Worm (Caenorhabditis elegans) whole organism, young adult: Measurements from ENCODE around the gene sorf-1.

ENCODE experiments used
- B0019.2 ChIP-seq: fragments of 200-800 bp; sonication (Bioruptor generic); conservative IDR thresholded peaks from 2 replicates; pipeline ENCODE4 v1.3.6; 2022; ENCODE audit warnings: missing genetic modification reagents, missing genetic modification characterization, missing compliant biosample characterization
- F22D6.2 ChIP-seq: sonication (generic microtip); optimal IDR thresholded peaks from 2 replicates; lab custom pipeline; 2016; ENCODE audit warnings: mild to moderate bottlenecking, missing genetic modification characterization, missing compliant biosample characterization
- F39B2.1 ChIP-seq: fragments of 200-800 bp; sonication (Bioruptor generic); IDR thresholded peaks from 2 replicates; pipeline ENCODE4 v1.3.6; 2022; ENCODE audit warnings: missing genetic modification reagents, missing genetic modification characterization, missing compliant biosample characterization
- F55B11.4 ChIP-seq: sonication (generic microtip); optimal IDR thresholded peaks from 2 replicates; lab custom pipeline; 2016; ENCODE audit warnings: missing compliant biosample characterization, missing genetic modification characterization, borderline replicate concordance; ENCODE audit not compliant: insufficient read depth
- K11D2.4 ChIP-seq: fragments of 200-800 bp; sonication (Bioruptor generic); IDR thresholded peaks from 2 replicates; pipeline ENCODE4 v1.3.6; 2022; ENCODE audit warnings: missing genetic modification reagents, missing genetic modification characterization, missing compliant biosample characterization
- K12H6.12 ChIP-seq: fragments of 200-800 bp; sonication (Bioruptor generic); optimal IDR thresholded peaks from 2 replicates; lab custom pipeline; 2018; ENCODE audit warnings: mild to moderate bottlenecking, missing genetic modification characterization, missing compliant biosample characterization
- T07F8.4 ChIP-seq: sonication (generic microtip); optimal IDR thresholded peaks from 2 replicates; lab custom pipeline; 2016; ENCODE audit warnings: mild to moderate bottlenecking, missing genetic modification characterization, moderate library complexity, missing compliant biosample characterization
- ama-1 ChIP-seq, 3 experiments: fragments of 150-350 bp in 1 of 3; sonication (generic microtip) in 2 of 3; optimal IDR thresholded peaks; 2 replicates each; lab custom pipeline; 2014 to 2018; ENCODE audit warnings: missing biosample characterization in 2 of 3, missing genetic modification characterization in 2 of 3, missing genetic modification reagents in 2 of 3
- aptf-3 ChIP-seq: fragments of 200-800 bp; sonication (Bioruptor generic); IDR thresholded peaks from 2 replicates; pipeline ENCODE4 v1.3.6; 2022; ENCODE audit warnings: missing genetic modification characterization, missing compliant biosample characterization
- atf-7 ChIP-seq: sonication (generic microtip); optimal IDR thresholded peaks from 2 replicates; lab custom pipeline; 2017; ENCODE audit warnings: mild to moderate bottlenecking, missing genetic modification characterization, missing compliant biosample characterization
- attf-3 ChIP-seq: fragments of 200-800 bp; sonication (Bioruptor generic); conservative IDR thresholded peaks from 2 replicates; pipeline ENCODE4 v1.3.6; 2022; ENCODE audit warnings: missing genetic modification reagents, missing genetic modification characterization, missing compliant biosample characterization
- attf-5 ChIP-seq: fragments of 200-800 bp; sonication (Bioruptor generic); optimal IDR thresholded peaks from 2 replicates; lab custom pipeline; 2018; ENCODE audit warnings: mild to moderate bottlenecking, missing genetic modification characterization, missing compliant biosample characterization
- attf-6 ChIP-seq: fragments of 200-800 bp; sonication (Bioruptor generic); IDR thresholded peaks from 2 replicates; pipeline ENCODE4 v1.3.6; 2022; ENCODE audit warnings: missing genetic modification reagents, missing genetic modification characterization, missing compliant biosample characterization
- bed-2 ChIP-seq: fragments of 200-800 bp; sonication (Bioruptor generic); IDR thresholded peaks from 2 replicates; pipeline ENCODE4 v1.3.6; 2022; ENCODE audit warnings: missing genetic modification reagents, missing genetic modification characterization, missing compliant biosample characterization
- cebp-2 ChIP-seq: fragments of 200-800 bp; sonication (Bioruptor generic); IDR thresholded peaks from 2 replicates; pipeline ENCODE4 v1.3.6; 2022; ENCODE audit warnings: missing genetic modification characterization, missing compliant biosample characterization
- ceh-27 ChIP-seq: fragments of 200-800 bp; sonication (Bioruptor generic); optimal IDR thresholded peaks from 2 replicates; lab custom pipeline; 2018; ENCODE audit warnings: mild to moderate bottlenecking, missing genetic modification characterization, moderate library complexity, missing compliant biosample characterization
- ceh-91 ChIP-seq: fragments of 200-800 bp; sonication (Bioruptor generic); IDR thresholded peaks from 2 replicates; pipeline ENCODE4 v1.3.6; 2022; ENCODE audit warnings: missing genetic modification reagents, missing genetic modification characterization, missing compliant biosample characterization
- chd-7 ChIP-seq: sonication (generic microtip); optimal IDR thresholded peaks from 2 replicates; lab custom pipeline; 2016; ENCODE audit warnings: mild to moderate bottlenecking, missing genetic modification characterization, moderate library complexity, missing compliant biosample characterization
- dpl-1 ChIP-seq: fragments of 150-350 bp; optimal IDR thresholded peaks from 2 replicates; lab custom pipeline; 2014; ENCODE audit warnings: missing biosample characterization, missing genetic modification reagents, missing genetic modification characterization
- efl-1 ChIP-seq: fragments of 150-350 bp; optimal IDR thresholded peaks from 2 replicates; lab custom pipeline; 2014; ENCODE audit warnings: missing biosample characterization, missing genetic modification reagents, missing genetic modification characterization
- ets-4 ChIP-seq: fragments of 200-800 bp; sonication (Bioruptor generic); optimal IDR thresholded peaks from 2 replicates; lab custom pipeline; 2018; ENCODE audit warnings: mild to moderate bottlenecking, missing genetic modification characterization, missing compliant biosample characterization
- hlh-26 ChIP-seq: fragments of 200-800 bp; sonication (Bioruptor generic); conservative IDR thresholded peaks from 2 replicates; pipeline ENCODE4 v1.3.6; 2022; ENCODE audit warnings: missing genetic modification reagents, missing genetic modification characterization, missing compliant biosample characterization
- hmg-1.2 ChIP-seq: fragments of 200-800 bp; sonication (Bioruptor generic); IDR thresholded peaks from 2 replicates; pipeline ENCODE4 v1.3.6; 2022; ENCODE audit warnings: missing genetic modification reagents, missing genetic modification characterization, missing compliant biosample characterization
- hrde-1 ChIP-seq: sonication (generic microtip); optimal IDR thresholded peaks from 2 replicates; lab custom pipeline; 2016; ENCODE audit warnings: missing genetic modification characterization, mild to moderate bottlenecking, missing compliant biosample characterization, moderate library complexity, missing genotype, missing genetic modification reagents, borderline replicate concordance
- let-607 ChIP-seq, 2 experiments: fragments of 200-800 bp in 1 of 2; sonication (Bioruptor generic) in 1 of 2; sonication (generic microtip) in 1 of 2; optimal IDR thresholded peaks; 2 replicates each; lab custom pipeline; 2016 to 2018; ENCODE audit warnings: mild to moderate bottlenecking in 2 of 2, missing compliant biosample characterization in 2 of 2, missing genetic modification characterization in 2 of 2, moderate library complexity in 2 of 2, missing genotype in 1 of 2
- lin-40 ChIP-seq: sonication (generic microtip); optimal IDR thresholded peaks from 2 replicates; lab custom pipeline; 2016; ENCODE audit warnings: missing genetic modification characterization, mild to moderate bottlenecking, missing compliant biosample characterization, missing genotype, missing genetic modification reagents
- lin-54 ChIP-seq: fragments of 200-800 bp; sonication (Bioruptor generic); optimal IDR thresholded peaks from 2 replicates; lab custom pipeline; 2018; ENCODE audit warnings: mild to moderate bottlenecking, missing genetic modification characterization, missing compliant biosample characterization
- lsl-1 ChIP-seq: fragments of 200-800 bp; sonication (Bioruptor generic); optimal IDR thresholded peaks from 2 replicates; lab custom pipeline; 2018; ENCODE audit warnings: mild to moderate bottlenecking, missing genetic modification characterization, moderate library complexity, missing compliant biosample characterization
- nfya-2 ChIP-seq: fragments of 200-800 bp; sonication (Bioruptor generic); IDR thresholded peaks from 2 replicates; pipeline ENCODE4 v1.3.6; 2022; ENCODE audit warnings: missing genetic modification reagents, missing genetic modification characterization, missing compliant biosample characterization
- nhr-120 ChIP-seq: fragments of 200-800 bp; sonication (Bioruptor generic); IDR thresholded peaks from 2 replicates; pipeline ENCODE4 v1.3.6; 2022; ENCODE audit warnings: missing genetic modification characterization, missing compliant biosample characterization
- nhr-80 ChIP-seq: sonication (generic microtip); optimal IDR thresholded peaks from 2 replicates; lab custom pipeline; 2016; ENCODE audit warnings: missing genetic modification characterization, missing compliant biosample characterization
- pbrm-1 ChIP-seq: fragments of 200-800 bp; sonication (Bioruptor generic); IDR thresholded peaks from 2 replicates; pipeline ENCODE4 v1.3.6; 2022; ENCODE audit warnings: missing genetic modification reagents, missing genetic modification characterization, missing compliant biosample characterization
- repo-1 ChIP-seq: sonication (generic microtip); optimal IDR thresholded peaks from 2 replicates; lab custom pipeline; 2017; ENCODE audit warnings: mild to moderate bottlenecking, missing genetic modification characterization, missing compliant biosample characterization
- rpc-1 ChIP-seq, 2 experiments: fragments of 150-350 bp in 1 of 2; sonication (generic microtip) in 1 of 2; optimal IDR thresholded peaks; 2 replicates each; lab custom pipeline; 2014 to 2018; ENCODE audit warnings: missing biosample characterization in 1 of 2, missing genetic modification characterization in 1 of 2, missing genetic modification reagents in 1 of 2, missing genotype in 1 of 2
- snpc-1.1 ChIP-seq: sonication (generic microtip); optimal IDR thresholded peaks from 2 replicates; lab custom pipeline; 2017; ENCODE audit warnings: missing genetic modification characterization, mild to moderate bottlenecking, missing compliant biosample characterization, antibody characterized with exemption, moderate library complexity, missing genotype, missing genetic modification reagents; ENCODE audit not compliant: insufficient read depth
- somi-1 ChIP-seq: fragments of 200-800 bp; sonication (Bioruptor generic); optimal IDR thresholded peaks from 2 replicates; lab custom pipeline; 2018; ENCODE audit warnings: mild to moderate bottlenecking, missing genetic modification characterization, missing compliant biosample characterization
- tbx-9 ChIP-seq: sonication (generic microtip); optimal IDR thresholded peaks from 2 replicates; lab custom pipeline; 2016; ENCODE audit warnings: borderline replicate concordance, missing genetic modification characterization, inconsistent platforms, missing compliant biosample characterization
- tlf-1 ChIP-seq: fragments of 200-800 bp; sonication (Bioruptor generic); optimal IDR thresholded peaks from 2 replicates; lab custom pipeline; 2018; ENCODE audit warnings: mild to moderate bottlenecking, missing genetic modification characterization, missing compliant biosample characterization
- unc-130 ChIP-seq: sonication (generic microtip); optimal IDR thresholded peaks from 2 replicates; lab custom pipeline; 2016; ENCODE audit warnings: missing genetic modification reagents, missing genetic modification characterization, missing compliant biosample characterization
- ztf-18 ChIP-seq: sonication (generic microtip); optimal IDR thresholded peaks from 2 replicates; lab custom pipeline; 2016; ENCODE audit warnings: missing genotype, mild to moderate bottlenecking, missing genetic modification characterization, missing compliant biosample characterization
- ztf-3 ChIP-seq: fragments of 200-800 bp; sonication (Bioruptor generic); optimal IDR thresholded peaks from 2 replicates; lab custom pipeline; 2018; ENCODE audit warnings: mild to moderate bottlenecking, missing genetic modification characterization, missing compliant biosample characterization

The sorf-1 gene

ce11 chrX:3396735-3397134 lies 17.7 kb upstream of the sorf-1 start:
- TF ChIP-seq snpc-1.1 (tag; lab: Kevin White, UChicago) (no peak), attf-3 (GFP tag; lab: Robert Waterston, UW) (no peak), repo-1 (no peak), hrde-1 (tag; lab: Kevin White, UChicago) (no peak), ztf-3 (no peak), cebp-2 (no peak), B0019.2 (GFP tag; lab: Robert Waterston, UW) (no peak), attf-5 (no peak), lin-54 (GFP tag; lab: Kevin White, UChicago) (no peak), ztf-18 (tag; lab: Kevin White, UChicago) (no peak), hmg-1.2 (no peak), dpl-1 (GFP tag; lab: Kevin White, UChicago) (no peak), tlf-1 (GFP tag; lab: Kevin White, UChicago) (no peak), somi-1 (GFP tag; lab: Kevin White, UChicago) (no peak), atf-7 (no peak), F39B2.1 (GFP tag; lab: Robert Waterston, UW) (no peak)

- TF ChIP-seq unc-130 (GFP tag; lab: Kevin White, UChicago) (no peak), ceh-27 (no peak), K12H6.12 (tag; lab: Kevin White, UChicago) (no peak), nhr-120 (GFP tag; lab: Robert Waterston, UW) (no peak), chd-7 (tag; lab: Kevin White, UChicago) (no peak), hlh-26 (GFP tag; lab: Robert Waterston, UW) (no peak), tbx-9 (no peak), lin-40 (tag; lab: Kevin White, UChicago) (no peak), ets-4 (GFP tag; lab: Kevin White, UChicago) (no peak), efl-1 (GFP tag; lab: Kevin White, UChicago) (no peak), lsl-1 (GFP tag; lab: Kevin White, UChicago) (no peak), ceh-91 (GFP tag; lab: Robert Waterston, UW) (no peak), ama-1 (optimal IDR thresholded peaks at IDR 0.05; lab: Kevin White, UChicago) (no peak), ama-1 (GFP tag; optimal IDR thresholded peaks at IDR 0.05; lab: Kevin White, UChicago) (no peak), nfya-2 (GFP tag; lab: Robert Waterston, UW) (no peak), nhr-80 (tag; lab: Kevin White, UChicago) (no peak), K11D2.4 (GFP tag; lab: Robert Waterston, UW) (no peak), pbrm-1 (GFP tag; lab: Robert Waterston, UW) (no peak), F55B11.4 (tag; lab: Kevin White, UChicago) (no peak), F22D6.2 (tag; lab: Kevin White, UChicago) (no peak), aptf-3 (GFP tag; lab: Robert Waterston, UW) (no peak)
These were observed 14.5 kb upstream of the sorf-1 start, which contains the start of gene slcf-2 for ce11 chrX:3393562-3393961. Gene slcf-2 (plus strand): TSS chrX:3393862.

- TF ChIP-seq ceh-91 (GFP tag; lab: Robert Waterston, UW) (no peak), let-607 (tag; optimal IDR thresholded peaks at IDR 0.05; lab: Kevin White, UChicago) (no peak), rpc-1 (optimal IDR thresholded peaks at IDR 0.05; lab: Kevin White, UChicago) (no peak), rpc-1 (tag; optimal IDR thresholded peaks at IDR 0.05; lab: Kevin White, UChicago) (no peak), bed-2 (GFP tag; lab: Robert Waterston, UW) (no peak), T07F8.4 (tag; lab: Kevin White, UChicago) (no peak), tlf-1 (GFP tag; lab: Kevin White, UChicago) (no peak), attf-6 (GFP tag; lab: Robert Waterston, UW) (no peak), F55B11.4 (tag; lab: Kevin White, UChicago) (no peak)
These were observed 6.3 kb upstream of the sorf-1 start, which contains the start of gene acp-1 for ce11 chrX:3385362-3385761. Gene acp-1 (minus strand): TSS chrX:3385462.
